Fruit fly (Drosophila melanogaster): Measurements from ENCODE around the gene Girdin.

Gene Girdin

DNA sequence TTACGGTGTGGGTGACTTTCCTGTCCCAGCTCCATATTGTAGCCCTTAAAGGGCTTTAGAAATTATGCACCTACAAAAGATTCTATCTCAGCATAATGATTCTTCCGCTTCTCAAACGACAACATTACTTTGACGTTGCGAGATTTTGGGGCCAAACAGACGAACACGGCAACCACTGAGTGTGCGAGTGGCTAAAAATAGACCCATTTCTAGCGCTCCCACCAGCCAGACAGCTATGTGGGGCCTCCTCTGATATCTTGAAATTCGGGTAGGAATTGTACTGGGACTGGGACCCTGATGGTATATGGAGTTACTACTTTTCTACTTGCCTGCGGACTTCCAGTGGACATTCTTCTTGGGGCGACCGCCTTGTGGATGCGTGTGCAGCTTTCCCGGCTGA, 858 bp upstream of the Girdin start:
- no peak for TF ChIP-seq CG11617 (GFP tag; optimal IDR thresholded peaks at IDR 0.05)
- TF ChIP-seq Mnt (GFP tag; optimal IDR thresholded peaks at IDR 0.05) = no peak
- no peak for TF ChIP-seq cnc (optimal IDR thresholded peaks at IDR 0.05)
- no peak for TF ChIP-seq CG5204 (GFP tag; optimal IDR thresholded peaks at IDR 0.05)
- TF ChIP-seq toe (GFP tag; optimal IDR thresholded peaks at IDR 0.05) = no peak
- TF ChIP-seq CG14711 (tag; optimal IDR thresholded peaks at IDR 0.05) = no peak
- TF ChIP-seq Hr96 (GFP tag; optimal IDR thresholded peaks at IDR 0.05) = no peak
- no peak for TF ChIP-seq CG12768 (GFP tag; optimal IDR thresholded peaks at IDR 0.05)
- TF ChIP-seq ovo (GFP tag; optimal IDR thresholded peaks at IDR 0.05) = no peak
- TF ChIP-seq CG1620 (GFP tag; optimal IDR thresholded peaks at IDR 0.05) = no peak
- no peak for TF ChIP-seq pad (GFP tag; optimal IDR thresholded peaks at IDR 0.05)
- TF ChIP-seq bab1 (GFP tag; optimal IDR thresholded peaks at IDR 0.05) = no peak
- TF ChIP-seq CG7101 (tag; optimal IDR thresholded peaks at IDR 0.05) = no peak
- no peak for TF ChIP-seq CG7045 (GFP tag; optimal IDR thresholded peaks at IDR 0.05)
- TF ChIP-seq Clk (GFP tag; optimal IDR thresholded peaks at IDR 0.05) = no peak

dm6 chr3L:3179474-3179873, 744 bp downstream of the Girdin start:
- TF ChIP-seq cnc (optimal IDR thresholded peaks at IDR 0.05) (no peak), Hr96 (GFP tag; optimal IDR thresholded peaks at IDR 0.05) (peak; percentile 36), kay (GFP tag; ENCODE audit: borderline replicate concordance) (no peak), bab1 (GFP tag; optimal IDR thresholded peaks at IDR 0.05) (peak; percentile 93), CG12768 (GFP tag; optimal IDR thresholded peaks at IDR 0.05) (peak; percentile 18), CG1620 (GFP tag; optimal IDR thresholded peaks at IDR 0.05) (peak; percentile 47), CG5204 (GFP tag; optimal IDR thresholded peaks at IDR 0.05) (no peak), CG14711 (tag; optimal IDR thresholded peaks at IDR 0.05) (peak; percentile 70), ovo (GFP tag; optimal IDR thresholded peaks at IDR 0.05) (no peak), cic (GFP tag; optimal IDR thresholded peaks at IDR 0.05) (no peak), Crg-1 (GFP tag; optimal IDR thresholded peaks at IDR 0.05) (peak; percentile 11), pad (GFP tag; optimal IDR thresholded peaks at IDR 0.05) (peak; percentile 36), CG11617 (GFP tag; optimal IDR thresholded peaks at IDR 0.05) (peak; percentile 27), Clk (GFP tag; optimal IDR thresholded peaks at IDR 0.05) (no peak), CG33017 (tag; optimal IDR thresholded peaks at IDR 0.05) (peak; percentile 73), tj (GFP tag; optimal IDR thresholded peaks at IDR 0.05) (peak; percentile 69), toe (GFP tag; optimal IDR thresholded peaks at IDR 0.05) (peak; percentile 3), Mnt (GFP tag; optimal IDR thresholded peaks at IDR 0.05) (no peak), CG7045 (GFP tag; optimal IDR thresholded peaks at IDR 0.05) (peak; percentile 78), CG7101 (tag; optimal IDR thresholded peaks at IDR 0.05) (peak; percentile 68)

DNA sequence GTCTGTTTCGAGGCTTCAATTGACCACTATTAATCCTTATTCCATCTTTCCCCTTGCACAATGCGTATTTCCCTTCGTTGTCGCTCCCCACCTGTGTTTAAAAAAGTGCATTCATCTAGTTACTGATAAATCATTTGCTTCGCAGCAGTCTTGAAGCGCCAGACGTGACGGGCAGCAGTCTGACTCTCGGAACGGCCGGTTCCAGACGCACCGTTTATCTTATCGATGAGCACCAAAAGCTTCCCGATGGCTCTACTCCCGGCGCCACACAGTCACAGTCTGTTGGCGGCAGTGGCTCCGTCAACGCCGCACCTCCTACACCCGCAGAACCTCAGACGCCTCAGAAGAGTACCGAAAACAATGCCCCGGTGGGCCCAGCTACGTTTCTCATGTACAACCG, 5.4 kb downstream of the Girdin start, which contains the start of gene CG42494:
CG42494 (plus strand) TSS at position 301 of the 400 bp plus-strand sequence.
- TF ChIP-seq CG1620 (GFP tag; optimal IDR thresholded peaks at IDR 0.05) (no peak), CG7101 (tag; optimal IDR thresholded peaks at IDR 0.05) (no peak), bab1 (GFP tag; optimal IDR thresholded peaks at IDR 0.05) (no peak), Mnt (GFP tag; optimal IDR thresholded peaks at IDR 0.05) (no peak), kay (GFP tag; ENCODE audit: borderline replicate concordance) (no peak), CG7045 (GFP tag; optimal IDR thresholded peaks at IDR 0.05) (no peak)

DNA sequence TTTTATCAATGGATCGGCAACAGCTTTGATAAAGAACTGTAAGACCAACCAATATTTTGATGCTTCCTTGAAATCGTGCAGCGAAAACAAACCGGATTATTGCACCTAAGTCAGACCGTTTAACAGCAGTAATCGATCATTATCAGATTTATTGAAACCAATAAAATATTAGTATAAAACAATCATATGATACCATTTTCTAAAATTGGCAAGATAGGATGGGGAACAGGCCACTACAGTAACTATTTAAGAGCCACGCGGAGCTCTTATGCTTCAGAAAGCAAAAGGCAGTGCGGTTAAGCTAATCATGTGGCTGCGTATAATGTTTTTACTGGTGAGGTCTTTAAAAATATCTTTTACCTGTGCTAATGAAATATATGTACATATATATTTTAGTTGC, 7.6 kb downstream of the Girdin start, which contains the start of gene CG32284:
CG32284 (plus strand) TSS at position 301 of the 400 bp plus-strand sequence.
- TF ChIP-seq CG33017 (tag; optimal IDR thresholded peaks at IDR 0.05) = no peak

- TF ChIP-seq CG1620 (GFP tag; optimal IDR thresholded peaks at IDR 0.05) (no peak), CG12768 (GFP tag; optimal IDR thresholded peaks at IDR 0.05) (peak; percentile 11), CG7045 (GFP tag; optimal IDR thresholded peaks at IDR 0.05) (peak; percentile 55), CG11617 (GFP tag; optimal IDR thresholded peaks at IDR 0.05) (no peak)
Measured at dm6 chr3L:3187263-3187662, 8.5 kb downstream of the Girdin start, which contains the start of gene CG14957. Gene CG14957, plus strand, starts transcription at chr3L:3187563.

DNA sequence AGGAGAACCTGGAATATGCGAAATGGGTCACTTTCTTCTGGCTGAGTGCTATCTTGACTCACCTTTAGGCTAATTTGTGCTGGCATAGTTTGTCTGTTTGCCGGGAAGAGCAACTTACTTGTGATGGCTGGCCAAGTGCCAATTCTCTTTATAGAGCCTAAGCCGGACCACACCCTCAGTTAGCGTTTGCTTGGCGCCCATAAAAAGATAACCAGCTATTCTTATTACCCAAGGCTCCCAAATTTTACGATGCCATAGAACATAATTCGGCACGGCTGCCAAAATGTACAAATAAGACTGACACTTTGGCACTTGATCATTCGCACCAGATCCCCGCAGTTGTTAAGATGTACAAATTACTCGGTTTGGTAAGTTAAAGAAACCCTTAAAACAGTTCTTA, 10.9 kb downstream of the Girdin start, which contains the start of the genes CG42525 and CG14958:
CG42525 (minus strand) TSS at position 101 of the 400 bp plus-strand sequence.
CG14958 (plus strand) TSS at position 332 of the 400 bp plus-strand sequence.
- TF ChIP-seq bab1 (GFP tag; optimal IDR thresholded peaks at IDR 0.05) (no peak), CG33017 (tag; optimal IDR thresholded peaks at IDR 0.05) (no peak), Mnt (GFP tag; optimal IDR thresholded peaks at IDR 0.05) (no peak), Hr96 (GFP tag; optimal IDR thresholded peaks at IDR 0.05) (no peak), kay (GFP tag; ENCODE audit: borderline replicate concordance) (no peak)

DNA sequence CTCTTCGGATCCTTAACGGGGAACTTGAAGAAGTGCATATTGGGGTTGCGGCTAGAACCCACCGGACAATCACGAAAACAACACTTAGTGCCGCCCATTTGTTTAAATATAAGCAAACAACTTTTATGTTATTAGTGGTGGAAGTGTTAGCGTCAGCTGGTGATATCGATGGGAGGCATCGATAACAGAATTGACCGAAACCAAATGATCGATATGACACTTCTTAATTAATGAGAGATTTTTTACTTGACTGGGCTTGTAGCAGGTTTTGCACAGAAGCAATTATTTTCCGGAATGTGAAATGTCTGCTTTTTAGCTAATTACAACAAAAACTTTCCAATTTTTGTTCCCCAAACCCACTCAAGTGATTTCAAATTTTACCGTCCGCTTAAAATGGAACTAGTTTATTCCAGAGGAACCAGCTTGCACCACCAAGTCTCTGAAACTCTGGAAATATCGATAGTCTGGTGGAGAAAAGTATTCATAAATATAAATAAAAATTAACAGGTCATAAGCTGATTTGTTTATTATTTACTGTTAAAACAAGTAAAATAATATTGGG, 13.7 kb downstream of the Girdin start, which contains the start of gene CG14965:
CG14965 (minus strand) TSS at position 159 of the 562 bp plus-strand sequence.
- no peak for TF ChIP-seq CG5204 (GFP tag; optimal IDR thresholded peaks at IDR 0.05)
- no peak for TF ChIP-seq CG1620 (GFP tag; optimal IDR thresholded peaks at IDR 0.05)
- TF ChIP-seq Hr96 (GFP tag; optimal IDR thresholded peaks at IDR 0.05) = no peak
- TF ChIP-seq CG33017 (tag; optimal IDR thresholded peaks at IDR 0.05) = no peak
- no peak for TF ChIP-seq bab1 (GFP tag; optimal IDR thresholded peaks at IDR 0.05)
- TF ChIP-seq CG7101 (tag; optimal IDR thresholded peaks at IDR 0.05) = no peak
- TF ChIP-seq CG7045 (GFP tag; optimal IDR thresholded peaks at IDR 0.05) = no peak
- TF ChIP-seq CG11617 (GFP tag; optimal IDR thresholded peaks at IDR 0.05) = no peak
- no peak for TF ChIP-seq Crg-1 (GFP tag; optimal IDR thresholded peaks at IDR 0.05)
- no peak for TF ChIP-seq kay (GFP tag; ENCODE audit: borderline replicate concordance)
- TF ChIP-seq cnc (optimal IDR thresholded peaks at IDR 0.05) = no peak
- TF ChIP-seq ovo (GFP tag; optimal IDR thresholded peaks at IDR 0.05) = no peak
- TF ChIP-seq Clk (GFP tag; optimal IDR thresholded peaks at IDR 0.05) = no peak
- no peak for TF ChIP-seq CG14711 (tag; optimal IDR thresholded peaks at IDR 0.05)
- no peak for TF ChIP-seq Mnt (GFP tag; optimal IDR thresholded peaks at IDR 0.05)
- no peak for TF ChIP-seq toe (GFP tag; optimal IDR thresholded peaks at IDR 0.05)
- TF ChIP-seq tj (GFP tag; optimal IDR thresholded peaks at IDR 0.05) = no peak
- TF ChIP-seq cic (GFP tag; optimal IDR thresholded peaks at IDR 0.05) = no peak

All from whole organism, adult.